Fruit fly (Drosophila melanogaster): ENCODE results near the gene mri.

The mri gene

dm6 chr3L:199050-199745 is 776 bp upstream of the mri start (continued):
- TF ChIP-seq danr (GFP tag; IDR thresholded peaks at IDR 0.05) (0 out of 2 replicates have a peak, but pooled peaks have one; percentile 8), CG11695 (GFP tag; IDR thresholded peaks at IDR 0.05) (peak; percentile 42; the same call in 1 of the 3 replicates), CHES-1-like (GFP tag; optimal IDR thresholded peaks at IDR 0.05) (peak; percentile 80), org-1 (GFP tag; optimal IDR thresholded peaks at IDR 0.05) (no peak), CG5180 (GFP tag; optimal IDR thresholded peaks at IDR 0.05) (no peak), dpn (GFP tag; optimal IDR thresholded peaks at IDR 0.05) (peak in 1 of 2 experiments; percentile 3), CG18476 (GFP tag; optimal IDR thresholded peaks at IDR 0.05) (no peak), CG6689 (GFP tag; IDR thresholded peaks at IDR 0.05) (no peak), CG7357 (GFP tag; IDR thresholded peaks at IDR 0.05) (no peak), Dref (GFP tag; IDR thresholded peaks at IDR 0.05) (peak; percentile 54), CG3163 (GFP tag; optimal IDR thresholded peaks at IDR 0.05) (no peak), ase (GFP tag; IDR thresholded peaks at IDR 0.05) (peak; percentile 66; the same call in 2 of the 3 replicates), knrl (GFP tag; IDR thresholded peaks at IDR 0.05; ENCODE audit: partially characterized antibody) (peak; percentile 42; the same call in 2 of the 3 replicates), CTCF (GFP tag; optimal IDR thresholded peaks at IDR 0.05) (peak; percentile 37), disco-r (GFP tag; optimal IDR thresholded peaks at IDR 0.05) (no peak), chn (GFP tag; optimal IDR thresholded peaks at IDR 0.05) (peak; percentile 84), CG2875 (GFP tag; optimal IDR thresholded peaks at IDR 0.05) (peak; percentile 18), H2.0 (GFP tag; IDR thresholded peaks at IDR 0.05) (no peak), vvl (GFP tag; IDR thresholded peaks at IDR 0.05) (peak; percentile 56), ATbp (GFP tag; optimal IDR thresholded peaks at IDR 0.05) (peak; percentile 24), CG34376 (GFP tag; optimal IDR thresholded peaks at IDR 0.05) (no peak), HLHmδ (GFP tag; optimal IDR thresholded peaks at IDR 0.05) (no peak), Rfx (GFP tag; IDR thresholded peaks at IDR 0.05) (peak; percentile 52), Chrac-16 (GFP tag; optimal IDR thresholded peaks at IDR 0.05) (no peak), CG10979 (tag; optimal IDR thresholded peaks at IDR 0.05) (peak; percentile 3), CG12071 (GFP tag; optimal IDR thresholded peaks at IDR 0.05) (no peak), Mad (GFP tag; optimal IDR thresholded peaks at IDR 0.05) (peak; percentile 36), Fer1 (GFP tag; optimal IDR thresholded peaks at IDR 0.05) (no peak), insv (GFP tag; optimal IDR thresholded peaks at IDR 0.05) (no peak), CG4617 (GFP tag; optimal IDR thresholded peaks at IDR 0.05; ENCODE audit: borderline replicate concordance) (peak; percentile 98), hbn (GFP tag; IDR thresholded peaks at IDR 0.05; ENCODE audit: partially characterized antibody) (no peak), Hsf (GFP tag; optimal IDR thresholded peaks at IDR 0.05) (peak; percentile 11), mld (GFP tag; IDR thresholded peaks at IDR 0.05; ENCODE audit: partially characterized antibody) (no peak), Dbx (GFP tag; IDR thresholded peaks at IDR 0.05) (peak; percentile 42; the same call in 1 of the 3 replicates), D (optimal IDR thresholded peaks at IDR 0.05) (no peak), D (GFP tag; optimal IDR thresholded peaks at IDR 0.05) (no peak), chinmo (GFP tag; IDR thresholded peaks at IDR 0.05; ENCODE audit: partially characterized antibody) (peak; percentile 96; the same call in 2 of the 4 replicates), pan (optimal IDR thresholded peaks at IDR 0.05) (no peak), pan (GFP tag; optimal IDR thresholded peaks at IDR 0.05 in 1 of 2, IDR thresholded peaks at IDR 0.05 in 1 of 2) (no peak), Sin3A (optimal IDR thresholded peaks at IDR 0.05) (peak; percentile 44), CG15514 (GFP tag; optimal IDR thresholded peaks at IDR 0.05) (peak; percentile 25), CG9932 (GFP tag; IDR thresholded peaks at IDR 0.05) (peak; percentile 44), Atf-2 (GFP tag; optimal IDR thresholded peaks at IDR 0.05) (peak; percentile 1), CG12236 (GFP tag; optimal IDR thresholded peaks at IDR 0.05) (no peak), wdn (GFP tag; IDR thresholded peaks at IDR 0.05) (peak; percentile 43; the same call in 1 of the 2 replicates), B-H2 (GFP tag; optimal IDR thresholded peaks at IDR 0.05) (no peak), tna (GFP tag; IDR thresholded peaks at IDR 0.05; ENCODE audit: partially characterized antibody) (0 out of 2 replicates have a peak, but pooled peaks have one; percentile 26), kay (GFP tag; optimal IDR thresholded peaks at IDR 0.05) (no peak), fu2 (GFP tag; optimal IDR thresholded peaks at IDR 0.05) (peak; percentile 32), Antp (GFP tag; optimal IDR thresholded peaks at IDR 0.05) (peak; percentile 45), Ada2b (GFP tag; IDR thresholded peaks at IDR 0.05) (peak; percentile 21; the same call in 1 of the 2 replicates)

Data from whole organism, embryonic.